Fruit fly (Drosophila melanogaster): ENCODE measurements around the gene CG34161.
A peak's percentile ranks its signal among the peaks of the same experiment; 100 is the strongest.

dm6 chr2L:10608662-10609262, 27.3 kb upstream of the CG34161 start:
- TF ChIP-seq pfk (GFP tag; optimal IDR thresholded peaks at IDR 0.05) (no peak), nom (GFP tag; optimal IDR thresholded peaks at IDR 0.05) (no peak), tgo (GFP tag; IDR thresholded peaks at IDR 0.05) (no peak), hth (optimal IDR thresholded peaks at IDR 0.05) (peak; percentile 16), Dll (GFP tag; IDR thresholded peaks at IDR 0.05; ENCODE audit: partially characterized antibody) (no peak), CG17802 (tag; optimal IDR thresholded peaks at IDR 0.05) (no peak), ap (GFP tag; IDR thresholded peaks at IDR 0.05) (no peak)

Measured in whole organism, embryonic.